Fruit fly (Drosophila melanogaster): ENCODE data around the gene CG9257.

The CG9257 gene

dm6 chr2L:21108759-21109282, 6.3 kb downstream of the CG9257 start (continued):
- peak; percentile 86 for TF ChIP-seq CG11504 (tag; optimal IDR thresholded peaks at IDR 0.05)
- TF ChIP-seq CG7745 (tag; optimal IDR thresholded peaks at IDR 0.05): no peak
- TF ChIP-seq H2.0 (GFP tag; IDR thresholded peaks at IDR 0.05): peak; percentile 59
- peak; percentile 78 for TF ChIP-seq Ssrp (tag; optimal IDR thresholded peaks at IDR 0.05)
- TF ChIP-seq ind (GFP tag; optimal IDR thresholded peaks at IDR 0.05): no peak
- TF ChIP-seq CG3838 (GFP tag; optimal IDR thresholded peaks at IDR 0.05): peak; percentile 41
- TF ChIP-seq CG14965 (GFP tag; optimal IDR thresholded peaks at IDR 0.05; ENCODE audit: borderline replicate concordance): no peak
- TF ChIP-seq oc (tag; optimal IDR thresholded peaks at IDR 0.05): peak; percentile 31
- peak; percentile 57 for TF ChIP-seq vfl (GFP tag; optimal IDR thresholded peaks at IDR 0.05)
- TF ChIP-seq Asciz (GFP tag; optimal IDR thresholded peaks at IDR 0.05): peak; percentile 28
- no peak; the same call in 2 of the 3 replicates for TF ChIP-seq otp (GFP tag; IDR thresholded peaks at IDR 0.05)
- TF ChIP-seq Jarid2 (GFP tag; optimal IDR thresholded peaks at IDR 0.05): peak; percentile 31
- TF ChIP-seq Adf1 (GFP tag; IDR thresholded peaks at IDR 0.05): no peak
- peak; percentile 37 for TF ChIP-seq CG15514 (GFP tag; optimal IDR thresholded peaks at IDR 0.05)
- TF ChIP-seq so (GFP tag; IDR thresholded peaks at IDR 0.05): no peak; the same call in 2 of the 3 replicates
- TF ChIP-seq CrebB (tag; optimal IDR thresholded peaks at IDR 0.05): no peak
- no peak for TF ChIP-seq CG4360 (GFP tag; IDR thresholded peaks at IDR 0.05)
- peak; percentile 9 for TF ChIP-seq CG17568 (GFP tag; optimal IDR thresholded peaks at IDR 0.05)
- no peak for TF ChIP-seq sc (optimal IDR thresholded peaks at IDR 0.05)
- TF ChIP-seq sc (GFP tag; optimal IDR thresholded peaks at IDR 0.05): peak; percentile 43
- no peak for TF ChIP-seq Kr (GFP tag; optimal IDR thresholded peaks at IDR 0.05)
- TF ChIP-seq CG10209 (GFP tag; optimal IDR thresholded peaks at IDR 0.05): peak; percentile 61
- TF ChIP-seq CG10431 (GFP tag; optimal IDR thresholded peaks at IDR 0.05): no peak
- TF ChIP-seq klu (GFP tag; IDR thresholded peaks at IDR 0.05): no peak
- TF ChIP-seq CG2712 (tag; optimal IDR thresholded peaks at IDR 0.05): peak; percentile 76
- peak; percentile 64; the same call in 1 of the 2 replicates for TF ChIP-seq ara (GFP tag; IDR thresholded peaks at IDR 0.05)
- TF ChIP-seq CG4282 (GFP tag; optimal IDR thresholded peaks at IDR 0.05): no peak
- TF ChIP-seq h (optimal IDR thresholded peaks at IDR 0.05): no peak
- no peak for TF ChIP-seq z (GFP tag; IDR thresholded peaks at IDR 0.05)
- peak; percentile 11 for TF ChIP-seq tx (GFP tag; optimal IDR thresholded peaks at IDR 0.05)
- no peak for TF ChIP-seq gce (GFP tag; IDR thresholded peaks at IDR 0.05)
- TF ChIP-seq lbe (GFP tag; optimal IDR thresholded peaks at IDR 0.05): no peak
- no peak for TF ChIP-seq nau (GFP tag; optimal IDR thresholded peaks at IDR 0.05)
- peak; percentile 44 for TF ChIP-seq CG30020 (tag; optimal IDR thresholded peaks at IDR 0.05)
- TF ChIP-seq CG8388 (GFP tag; optimal IDR thresholded peaks at IDR 0.05): peak; percentile 78
- no peak for TF ChIP-seq CG7928 (GFP tag; optimal IDR thresholded peaks at IDR 0.05)
- peak; percentile 29 for TF ChIP-seq gro (GFP tag; optimal IDR thresholded peaks at IDR 0.05)
- no peak for TF ChIP-seq sna (GFP tag; IDR thresholded peaks at IDR 0.05; ENCODE audit: partially characterized antibody)
- TF ChIP-seq en (GFP tag; optimal IDR thresholded peaks at IDR 0.05): peak; percentile 30
- peak; percentile 12 for TF ChIP-seq nerfin-1 (tag; optimal IDR thresholded peaks at IDR 0.05)
- peak; percentile 60 for TF ChIP-seq CG17829 (tag; optimal IDR thresholded peaks at IDR 0.05)
- no peak for TF ChIP-seq pita (GFP tag; optimal IDR thresholded peaks at IDR 0.05)
- TF ChIP-seq fd64A (GFP tag; optimal IDR thresholded peaks at IDR 0.05): no peak
- TF ChIP-seq dpn (GFP tag; optimal IDR thresholded peaks at IDR 0.05): peak; percentile 4 to 29
- no peak for TF ChIP-seq CG17912 (GFP tag; optimal IDR thresholded peaks at IDR 0.05)
- no peak for TF ChIP-seq slp2 (GFP tag; optimal IDR thresholded peaks at IDR 0.05)
- no peak for TF ChIP-seq Scr (GFP tag; IDR thresholded peaks at IDR 0.05; ENCODE audit: partially characterized antibody)
- TF ChIP-seq CG34224 (GFP tag; IDR thresholded peaks at IDR 0.05; ENCODE audit: partially characterized antibody): no peak
- peak; percentile 42 for TF ChIP-seq jing (GFP tag; optimal IDR thresholded peaks at IDR 0.05)
- no peak for TF ChIP-seq CG3995 (GFP tag; optimal IDR thresholded peaks at IDR 0.05)
- TF ChIP-seq ranshi (GFP tag; IDR thresholded peaks at IDR 0.05): no peak

All from whole organism, embryonic.